Worm (Caenorhabditis elegans): ENCODE data around the gene mrps-25.

DNA sequence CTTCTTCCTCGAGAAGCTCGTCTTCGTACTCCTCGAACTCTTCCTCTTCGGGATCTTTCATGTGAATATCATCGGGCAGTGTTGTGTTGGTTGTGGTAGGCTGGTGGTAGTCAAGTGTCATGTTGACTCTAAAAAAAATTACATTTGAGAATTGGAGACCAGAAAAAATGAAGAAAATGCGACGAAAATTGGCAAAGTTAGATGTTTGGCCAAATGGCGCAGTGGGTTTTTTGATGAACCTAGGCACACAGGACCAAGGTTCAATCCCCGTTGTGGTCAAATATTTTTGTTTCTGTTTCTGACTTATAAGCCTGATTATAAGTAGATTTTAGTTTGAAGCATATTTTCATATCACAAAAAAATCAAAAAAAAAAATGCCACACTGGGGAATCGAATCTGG is 6.4 kb downstream of the mrps-25 start:
- TF ChIP-seq unc-62 (GFP tag; optimal IDR thresholded peaks at IDR 0.05) = no peak
- no peak for TF ChIP-seq egl-27 (tag; optimal IDR thresholded peaks at IDR 0.05)
- no peak for TF ChIP-seq fos-1 (tag; optimal IDR thresholded peaks at IDR 0.05)
- TF ChIP-seq lin-11 (tag; optimal IDR thresholded peaks at IDR 0.05) = no peak
- TF ChIP-seq nhr-6 (tag; optimal IDR thresholded peaks at IDR 0.05) = no peak
- TF ChIP-seq nhr-77 (tag; optimal IDR thresholded peaks at IDR 0.05) = no peak
- TF ChIP-seq lsy-2 (tag; optimal IDR thresholded peaks at IDR 0.05) = no peak

Data from whole organism, L2 larva.